Worm (Caenorhabditis elegans) whole organism, young adult: ENCODE data around the gene srg-44.

Source experiments
- B0261.1 ChIP-seq: sonication (generic microtip); optimal IDR thresholded peaks from 2 replicates; lab custom pipeline; 2016; ENCODE audit warnings: mild to moderate bottlenecking, missing genetic modification characterization, moderate library complexity, missing compliant biosample characterization
- K11D2.4 ChIP-seq: fragments of 200-800 bp; sonication (Bioruptor generic); IDR thresholded peaks from 2 replicates; pipeline ENCODE4 v1.3.6; 2022; ENCODE audit warnings: missing genetic modification reagents, missing genetic modification characterization, missing compliant biosample characterization
- dpl-1 ChIP-seq: fragments of 150-350 bp; optimal IDR thresholded peaks from 2 replicates; lab custom pipeline; 2014; ENCODE audit warnings: missing biosample characterization, missing genetic modification reagents, missing genetic modification characterization
- hrde-1 ChIP-seq: sonication (generic microtip); optimal IDR thresholded peaks from 2 replicates; lab custom pipeline; 2016; ENCODE audit warnings: missing genetic modification characterization, mild to moderate bottlenecking, missing compliant biosample characterization, moderate library complexity, missing genotype, missing genetic modification reagents, borderline replicate concordance
- nfya-2 ChIP-seq: fragments of 200-800 bp; sonication (Bioruptor generic); IDR thresholded peaks from 2 replicates; pipeline ENCODE4 v1.3.6; 2022; ENCODE audit warnings: missing genetic modification reagents, missing genetic modification characterization, missing compliant biosample characterization
- pha-4 ChIP-seq: fragments of 150-350 bp; sonication (generic microtip); optimal IDR thresholded peaks from 2 replicates; lab custom pipeline; 2014; ENCODE audit warnings: missing biosample characterization, missing genetic modification reagents, missing genetic modification characterization
- snpc-4 ChIP-seq, 5 experiments: fragments of 150-350 bp in 1 of 5; sonication (generic microtip) in 4 of 5; optimal IDR thresholded peaks; 2 replicates each; lab custom pipeline; 2014 to 2018; ENCODE audit warnings: missing genetic modification characterization in 5 of 5, missing biosample characterization in 3 of 5, antibody characterized with exemption in 2 of 5, mild to moderate bottlenecking in 2 of 5, missing compliant biosample characterization in 2 of 5, missing genotype in 2 of 5, moderate library complexity in 2 of 5, missing genetic modification reagents in 1 of 5

DNA sequence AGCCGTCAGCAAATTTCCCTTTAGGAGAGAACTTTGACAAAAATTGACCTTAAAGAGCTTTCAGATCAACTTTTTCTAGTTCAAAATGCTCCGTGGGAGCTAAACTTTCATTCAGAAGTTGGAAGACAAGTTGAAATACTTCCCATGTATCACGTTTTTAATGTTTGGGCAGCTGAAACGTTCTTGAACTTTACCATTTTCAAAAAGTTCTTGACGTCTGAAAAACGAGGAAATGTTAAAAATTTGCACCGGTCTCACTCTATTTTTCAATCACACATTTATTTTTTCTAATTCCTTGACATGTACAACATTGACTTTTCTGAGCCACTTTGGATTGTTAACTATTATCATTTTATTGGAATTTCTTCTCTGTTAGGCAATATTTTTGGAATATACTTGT is 25.8 kb upstream of the srg-44 start, which contains the start of gene sri-70:
- TF ChIP-seq pha-4 (tag; lab: Kevin White, UChicago) = no peak
- no peak for TF ChIP-seq snpc-4 (GFP tag; optimal IDR thresholded peaks at IDR 0.05; lab: Kevin White, UChicago)
- no peak for TF ChIP-seq snpc-4 (tag; optimal IDR thresholded peaks at IDR 0.05; lab: Kevin White, UChicago)
- TF ChIP-seq dpl-1 (GFP tag; lab: Kevin White, UChicago) = no peak
- no peak for TF ChIP-seq K11D2.4
- no peak for TF ChIP-seq B0261.1
- no peak for TF ChIP-seq hrde-1 (tag; lab: Kevin White, UChicago)
- TF ChIP-seq nfya-2 (GFP tag; lab: Robert Waterston, UW) = no peak
